Worm (Caenorhabditis elegans): ENCODE results near the gene col-127.

Gene col-127

ce11 chrIV:11230069-11230468 is 35.9 kb downstream of the col-127 start, which contains the start of gene best-7:
Gene best-7, minus strand, starts transcription at chrIV:11230307.
- no peak for TF ChIP-seq ets-7 (tag; optimal IDR thresholded peaks at IDR 0.05)
- TF ChIP-seq scrt-1 (GFP tag; IDR thresholded peaks at IDR 0.05) = no peak
- TF ChIP-seq ceh-36 (tag; optimal IDR thresholded peaks at IDR 0.05) = no peak
- TF ChIP-seq hmbx-1 (tag; optimal IDR thresholded peaks at IDR 0.05) = no peak
- no peak for TF ChIP-seq hnd-1 (tag; optimal IDR thresholded peaks at IDR 0.05)
- no peak for TF ChIP-seq ceh-13 (GFP tag; optimal IDR thresholded peaks at IDR 0.05)
- no peak for TF ChIP-seq tbx-37 (GFP tag; conservative IDR thresholded peaks at IDR 0.05)
- no peak for TF ChIP-seq F13C5.2 (tag; optimal IDR thresholded peaks at IDR 0.05)
- TF ChIP-seq aly-1 (tag; optimal IDR thresholded peaks at IDR 0.05) = no peak
- TF ChIP-seq hmg-4 (GFP tag; optimal IDR thresholded peaks at IDR 0.05) = no peak
- no peak for TF ChIP-seq pes-1 (GFP tag; IDR thresholded peaks at IDR 0.05)
- no peak for TF ChIP-seq ama-1 (optimal IDR thresholded peaks at IDR 0.05)
- TF ChIP-seq tra-4 (tag; optimal IDR thresholded peaks at IDR 0.05) = no peak
- no peak for TF ChIP-seq B0310.2 (tag; optimal IDR thresholded peaks at IDR 0.05)
- TF ChIP-seq flt-1 (GFP tag; IDR thresholded peaks at IDR 0.05) = no peak
- TF ChIP-seq tbx-11 (GFP tag; IDR thresholded peaks at IDR 0.05) = no peak
- TF ChIP-seq sea-1 (GFP tag; conservative IDR thresholded peaks at IDR 0.05) = no peak

ce11 chrIV:11229013-11229412 is 37.0 kb downstream of the col-127 start:
- TF ChIP-seq ama-1 (optimal IDR thresholded peaks at IDR 0.05) (no peak), hnd-1 (tag; optimal IDR thresholded peaks at IDR 0.05) (no peak), hmbx-1 (tag; optimal IDR thresholded peaks at IDR 0.05) (no peak), tra-4 (tag; optimal IDR thresholded peaks at IDR 0.05) (no peak), aly-1 (tag; optimal IDR thresholded peaks at IDR 0.05) (no peak)

- no peak for TF ChIP-seq pes-1 (GFP tag; IDR thresholded peaks at IDR 0.05)
- TF ChIP-seq aly-1 (tag; optimal IDR thresholded peaks at IDR 0.05) = no peak
- no peak for TF ChIP-seq ama-1 (optimal IDR thresholded peaks at IDR 0.05)
- TF ChIP-seq B0310.2 (tag; optimal IDR thresholded peaks at IDR 0.05) = no peak
- no peak for TF ChIP-seq hmbx-1 (tag; optimal IDR thresholded peaks at IDR 0.05)
- TF ChIP-seq ets-7 (tag; optimal IDR thresholded peaks at IDR 0.05) = no peak
- TF ChIP-seq sea-1 (GFP tag; conservative IDR thresholded peaks at IDR 0.05) = no peak
- TF ChIP-seq tbx-11 (GFP tag; IDR thresholded peaks at IDR 0.05) = no peak
- TF ChIP-seq F13C5.2 (tag; optimal IDR thresholded peaks at IDR 0.05) = no peak
- TF ChIP-seq tra-4 (tag; optimal IDR thresholded peaks at IDR 0.05) = no peak
- no peak for TF ChIP-seq ceh-13 (GFP tag; optimal IDR thresholded peaks at IDR 0.05)
- no peak for TF ChIP-seq hnd-1 (tag; optimal IDR thresholded peaks at IDR 0.05)
- TF ChIP-seq hmg-4 (GFP tag; optimal IDR thresholded peaks at IDR 0.05) = no peak
- TF ChIP-seq tbx-37 (GFP tag; conservative IDR thresholded peaks at IDR 0.05) = no peak
- TF ChIP-seq flt-1 (GFP tag; IDR thresholded peaks at IDR 0.05) = no peak
- TF ChIP-seq scrt-1 (GFP tag; IDR thresholded peaks at IDR 0.05) = no peak
- TF ChIP-seq ceh-36 (tag; optimal IDR thresholded peaks at IDR 0.05) = no peak
Measured at ce11 chrIV:11226545-11226944, 39.4 kb downstream of the col-127 start.

DNA sequence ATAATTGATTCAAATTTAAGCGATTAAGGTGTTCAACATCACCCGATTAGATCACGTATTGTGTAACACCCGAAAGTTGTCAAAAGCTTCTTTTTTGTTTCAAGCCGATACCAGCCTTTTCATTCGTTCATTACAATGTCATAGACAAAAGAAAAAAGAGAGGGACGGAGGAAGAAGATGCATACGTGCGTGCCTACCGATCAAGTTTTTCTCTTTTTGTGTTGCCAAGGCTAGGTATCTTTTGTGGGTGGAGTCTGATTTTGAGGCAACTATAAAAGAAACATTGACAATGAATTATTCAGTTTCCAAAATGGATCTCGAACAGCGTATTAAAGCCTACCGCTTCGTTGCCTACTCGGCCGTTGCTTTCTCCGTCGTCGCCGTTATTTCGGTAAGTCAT is 40.8 kb downstream of the col-127 start, which contains the start of gene col-125:
Gene col-125, plus strand, starts transcription at position 301 of the 400 bp plus-strand sequence.
- TF ChIP-seq tbx-37 (GFP tag; conservative IDR thresholded peaks at IDR 0.05) (no peak), tra-4 (tag; optimal IDR thresholded peaks at IDR 0.05) (no peak), ceh-36 (tag; optimal IDR thresholded peaks at IDR 0.05) (no peak), hmbx-1 (tag; optimal IDR thresholded peaks at IDR 0.05) (no peak), ets-7 (tag; optimal IDR thresholded peaks at IDR 0.05) (no peak), pes-1 (GFP tag; IDR thresholded peaks at IDR 0.05) (no peak), F13C5.2 (tag; optimal IDR thresholded peaks at IDR 0.05) (no peak), aly-1 (tag; optimal IDR thresholded peaks at IDR 0.05) (no peak), B0310.2 (tag; optimal IDR thresholded peaks at IDR 0.05) (no peak), flt-1 (GFP tag; IDR thresholded peaks at IDR 0.05) (no peak), hnd-1 (tag; optimal IDR thresholded peaks at IDR 0.05) (no peak), ama-1 (optimal IDR thresholded peaks at IDR 0.05) (no peak), sea-1 (GFP tag; conservative IDR thresholded peaks at IDR 0.05) (no peak), scrt-1 (GFP tag; IDR thresholded peaks at IDR 0.05) (no peak), ceh-13 (GFP tag; optimal IDR thresholded peaks at IDR 0.05) (no peak), tbx-11 (GFP tag; IDR thresholded peaks at IDR 0.05) (no peak)

ce11 chrIV:11223878-11224277 is 42.1 kb downstream of the col-127 start, which contains the start of gene C29F4.3:
Gene C29F4.3, minus strand, starts transcription at chrIV:11223978.
- TF ChIP-seq ceh-36 (tag; optimal IDR thresholded peaks at IDR 0.05) = no peak
- no peak for TF ChIP-seq scrt-1 (GFP tag; IDR thresholded peaks at IDR 0.05)
- no peak for TF ChIP-seq tbx-11 (GFP tag; IDR thresholded peaks at IDR 0.05)
- TF ChIP-seq hmbx-1 (tag; optimal IDR thresholded peaks at IDR 0.05) = no peak
- no peak for TF ChIP-seq F13C5.2 (tag; optimal IDR thresholded peaks at IDR 0.05)
- no peak for TF ChIP-seq ceh-13 (GFP tag; optimal IDR thresholded peaks at IDR 0.05)
- TF ChIP-seq hnd-1 (tag; optimal IDR thresholded peaks at IDR 0.05) = no peak
- TF ChIP-seq aly-1 (tag; optimal IDR thresholded peaks at IDR 0.05) = no peak
- no peak for TF ChIP-seq ama-1 (optimal IDR thresholded peaks at IDR 0.05)
- no peak for TF ChIP-seq tra-4 (tag; optimal IDR thresholded peaks at IDR 0.05)
- TF ChIP-seq flt-1 (GFP tag; IDR thresholded peaks at IDR 0.05) = no peak

DNA sequence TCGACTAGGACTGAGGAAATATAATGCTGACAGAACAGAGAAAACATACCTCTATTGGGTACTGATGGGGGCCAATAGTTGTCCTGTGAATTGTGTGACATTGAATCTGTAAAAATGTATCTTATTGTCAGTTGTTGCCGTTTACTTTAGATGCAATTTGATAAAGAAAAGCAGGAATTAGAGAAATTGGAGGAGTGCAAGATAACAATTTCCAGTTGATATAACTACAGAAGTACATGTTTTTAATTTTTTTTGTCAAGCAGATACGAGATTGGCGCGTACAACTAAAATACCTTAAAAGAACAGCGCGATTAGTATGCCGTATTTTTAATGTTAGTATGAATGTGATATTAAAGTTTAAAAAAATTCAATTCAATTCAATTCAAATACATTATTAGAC is 48.0 kb downstream of the col-127 start, which contains the start of gene zip-6:
Gene zip-6, minus strand, starts transcription at position 101 of the 400 bp plus-strand sequence.
- TF ChIP-seq B0310.2 (tag; optimal IDR thresholded peaks at IDR 0.05) (no peak), tbx-37 (GFP tag; conservative IDR thresholded peaks at IDR 0.05) (no peak), ets-7 (tag; optimal IDR thresholded peaks at IDR 0.05) (no peak), hnd-1 (tag; optimal IDR thresholded peaks at IDR 0.05) (no peak), aly-1 (tag; optimal IDR thresholded peaks at IDR 0.05) (no peak), tra-4 (tag; optimal IDR thresholded peaks at IDR 0.05) (no peak), ceh-13 (GFP tag; optimal IDR thresholded peaks at IDR 0.05) (no peak), hmbx-1 (tag; optimal IDR thresholded peaks at IDR 0.05) (no peak), flt-1 (GFP tag; IDR thresholded peaks at IDR 0.05) (no peak), F13C5.2 (tag; optimal IDR thresholded peaks at IDR 0.05) (no peak), tbx-11 (GFP tag; IDR thresholded peaks at IDR 0.05) (no peak), ama-1 (optimal IDR thresholded peaks at IDR 0.05) (no peak), pes-1 (GFP tag; IDR thresholded peaks at IDR 0.05) (no peak), scrt-1 (GFP tag; IDR thresholded peaks at IDR 0.05) (no peak), ceh-36 (tag; optimal IDR thresholded peaks at IDR 0.05) (no peak), sea-1 (GFP tag; conservative IDR thresholded peaks at IDR 0.05) (no peak), hmg-4 (GFP tag; optimal IDR thresholded peaks at IDR 0.05) (no peak)
